Worm (Caenorhabditis elegans): ENCODE results near the gene srd-8.

Gene srd-8

ce11 chrIV:5665353-5665918, 20.0 kb upstream of the srd-8 start (continued):
- TF ChIP-seq lin-29 (GFP tag; IDR thresholded peaks at IDR 0.05) (no peak), egl-43 (GFP tag; IDR thresholded peaks at IDR 0.05) (no peak), nhr-102 (tag; optimal IDR thresholded peaks at IDR 0.05) (no peak), ZK546.5 (tag; optimal IDR thresholded peaks at IDR 0.05) (no peak), R02D3.7 (tag; optimal IDR thresholded peaks at IDR 0.05) (no peak), nhr-10 (tag; optimal IDR thresholded peaks at IDR 0.05) (no peak), mxl-3 (GFP tag; optimal IDR thresholded peaks at IDR 0.05) (no peak), set-16 (GFP tag; IDR thresholded peaks at IDR 0.05) (no peak), lin-13 (GFP tag; optimal IDR thresholded peaks at IDR 0.05) (peak; percentile 67), ceh-28 (tag; optimal IDR thresholded peaks at IDR 0.05) (no peak), F10B5.3 (tag; optimal IDR thresholded peaks at IDR 0.05) (no peak), nhr-28 (tag; optimal IDR thresholded peaks at IDR 0.05) (peak; percentile 74), mdl-1 (tag; optimal IDR thresholded peaks at IDR 0.05) (peak in 1 of 2 experiments; percentile 58), cey-2 (tag; optimal IDR thresholded peaks at IDR 0.05; ENCODE audit: borderline replicate concordance, insufficient read depth) (no peak), Y75B8A.6 (GFP tag; IDR thresholded peaks at IDR 0.05) (no peak), D1046.2 (GFP tag; IDR thresholded peaks at IDR 0.05) (no peak), aha-1 (tag) (peak; percentile 97), Y105C5A.15 (GFP tag; IDR thresholded peaks at IDR 0.05) (no peak), dpl-1 (GFP tag; optimal IDR thresholded peaks at IDR 0.05) (no peak), hlh-30 (tag; optimal IDR thresholded peaks at IDR 0.05; ENCODE audit: insufficient read depth) (peak; percentile 47), nhr-6 (tag; optimal IDR thresholded peaks at IDR 0.05) (peak; percentile 43), F37D6.2 (tag; optimal IDR thresholded peaks at IDR 0.05) (no peak), lin-39 (tag; optimal IDR thresholded peaks at IDR 0.05) (no peak), rbr-2 (tag; optimal IDR thresholded peaks at IDR 0.05) (no peak), unc-62 (GFP tag; optimal IDR thresholded peaks at IDR 0.05 in 1 of 2) (peak in 1 of 2 experiments; percentile 24), unc-62 (tag; optimal IDR thresholded peaks at IDR 0.05) (no peak), fkh-10 (GFP tag; optimal IDR thresholded peaks at IDR 0.05) (no peak), zag-1 (tag; optimal IDR thresholded peaks at IDR 0.05) (no peak), nhr-76 (tag; optimal IDR thresholded peaks at IDR 0.05) (no peak), nhr-77 (tag; optimal IDR thresholded peaks at IDR 0.05) (no peak), Y5F2A.4 (GFP tag; optimal IDR thresholded peaks at IDR 0.05) (no peak), zip-2 (tag; optimal IDR thresholded peaks at IDR 0.05) (no peak), lin-15B (tag; optimal IDR thresholded peaks at IDR 0.05) (no peak), duxl-1 (tag; optimal IDR thresholded peaks at IDR 0.05; ENCODE audit: poor library complexity) (no peak), nhr-111 (GFP tag; optimal IDR thresholded peaks at IDR 0.05) (no peak), lsy-2 (tag; optimal IDR thresholded peaks at IDR 0.05) (peak in 1 of 2 experiments; percentile 59), attf-4 (tag; optimal IDR thresholded peaks at IDR 0.05) (no peak), spr-1 (tag; optimal IDR thresholded peaks at IDR 0.05) (no peak), ctbp-1 (GFP tag; IDR thresholded peaks at IDR 0.05) (no peak), ceh-62 (tag; optimal IDR thresholded peaks at IDR 0.05) (no peak), spr-3 (GFP tag; optimal IDR thresholded peaks at IDR 0.05) (no peak), daf-19 (GFP tag; conservative IDR thresholded peaks at IDR 0.05) (no peak), hif-1 (tag; optimal IDR thresholded peaks at IDR 0.05) (peak in 1 of 2 experiments; percentile 58), pqm-1 (tag; optimal IDR thresholded peaks at IDR 0.05) (no peak), nhr-25 (tag; optimal IDR thresholded peaks at IDR 0.05; ENCODE audit: borderline replicate concordance, insufficient read depth) (peak; percentile 61), lim-7 (GFP tag; IDR thresholded peaks at IDR 0.05) (no peak; the same call in 1 of the 2 replicates)

Measured in whole organism, L4 larva.